Fruit fly (Drosophila melanogaster): Measurements from ENCODE around the gene Cp38.
A peak's percentile ranks its signal among the peaks of the same experiment; 100 is the strongest.

The Cp38 gene

dm6 chrX:8499151-8499550 lies 17.5 kb downstream of the Cp38 start:
- TF ChIP-seq CG7839 (tag; optimal IDR thresholded peaks at IDR 0.05) (peak; percentile 4), ara (GFP tag; IDR thresholded peaks at IDR 0.05) (0 out of 2 replicates have a peak, but pooled peaks have one; percentile 35), CG4820 (GFP tag; optimal IDR thresholded peaks at IDR 0.05) (peak; percentile 7), hkb (optimal IDR thresholded peaks at IDR 0.05) (no peak), hkb (GFP tag; IDR thresholded peaks at IDR 0.05) (0 out of 2 replicates have a peak, but pooled peaks have one; percentile 19), CG17186 (GFP tag; optimal IDR thresholded peaks at IDR 0.05) (no peak), Sox102F (GFP tag; optimal IDR thresholded peaks at IDR 0.05) (peak; percentile 45), Ada2b (GFP tag; IDR thresholded peaks at IDR 0.05) (0 out of 2 replicates have a peak, but pooled peaks have one; percentile 22), ind (GFP tag; optimal IDR thresholded peaks at IDR 0.05) (peak; percentile 3), Ets65A (GFP tag) (peak; percentile 74), HLH54F (GFP tag; optimal IDR thresholded peaks at IDR 0.05) (peak; percentile 8), E2f1 (GFP tag; IDR thresholded peaks at IDR 0.05) (0 out of 2 replicates have a peak, but pooled peaks have one; percentile 16), row (GFP tag; IDR thresholded peaks at IDR 0.05) (peak; percentile 33; the same call in 1 of the 3 replicates), dmrt99B (tag; optimal IDR thresholded peaks at IDR 0.05) (peak; percentile 14), CG32532 (GFP tag; IDR thresholded peaks at IDR 0.05) (0 out of 2 replicates have a peak, but pooled peaks have one; percentile 34), CG1233 (GFP tag; optimal IDR thresholded peaks at IDR 0.05) (no peak), zfh1 (GFP tag; IDR thresholded peaks at IDR 0.05) (peak; percentile 31; the same call in 1 of the 3 replicates), CG7786 (GFP tag; optimal IDR thresholded peaks at IDR 0.05) (peak; percentile 4), sob (GFP tag; IDR thresholded peaks at IDR 0.05) (peak; percentile 24; the same call in 1 of the 2 replicates), CG14441 (GFP tag; IDR thresholded peaks at IDR 0.05) (peak; percentile 42; the same call in 1 of the 2 replicates), Hr51 (GFP tag; optimal IDR thresholded peaks at IDR 0.05) (peak in 1 of 2 experiments; percentile 24), B-H1 (GFP tag; IDR thresholded peaks at IDR 0.05) (peak; percentile 26; the same call in 1 of the 3 replicates), Vsx1 (GFP tag; optimal IDR thresholded peaks at IDR 0.05) (no peak), CG15269 (tag; optimal IDR thresholded peaks at IDR 0.05) (peak; percentile 1), dysf (GFP tag; IDR thresholded peaks at IDR 0.05) (0 out of 3 replicates have a peak, but pooled peaks have one; percentile 29), pan (optimal IDR thresholded peaks at IDR 0.05) (no peak), pan (GFP tag; optimal IDR thresholded peaks at IDR 0.05 in 1 of 2, IDR thresholded peaks at IDR 0.05 in 1 of 2) (peak in 1 of 2 experiments; percentile 34), Xbp1 (GFP tag; optimal IDR thresholded peaks at IDR 0.05) (peak; percentile 17), CG17359 (tag; optimal IDR thresholded peaks at IDR 0.05) (peak; percentile 24), ttk (GFP tag; IDR thresholded peaks at IDR 0.05) (0 out of 2 replicates have a peak, but pooled peaks have one; percentile 25), slp2 (GFP tag; optimal IDR thresholded peaks at IDR 0.05) (peak; percentile 19), CG11504 (tag; optimal IDR thresholded peaks at IDR 0.05) (peak; percentile 35), sens (GFP tag) (peak; percentile 82), dpn (GFP tag; optimal IDR thresholded peaks at IDR 0.05) (peak; percentile 7 to 9), prd (optimal IDR thresholded peaks at IDR 0.05) (no peak), prd (GFP tag; IDR thresholded peaks at IDR 0.05) (peak; percentile 32; the same call in 1 of the 3 replicates), grn (GFP tag; optimal IDR thresholded peaks at IDR 0.05) (no peak), CG11085 (GFP tag; IDR thresholded peaks at IDR 0.05) (0 out of 2 replicates have a peak, but pooled peaks have one; percentile 35), so (GFP tag; IDR thresholded peaks at IDR 0.05) (no peak), CG2120 (GFP tag; optimal IDR thresholded peaks at IDR 0.05) (peak; percentile 29), Drgx (GFP tag; IDR thresholded peaks at IDR 0.05) (no peak), CG1024 (GFP tag; IDR thresholded peaks at IDR 0.05) (peak; percentile 31; the same call in 1 of the 2 replicates), lab (GFP tag; optimal IDR thresholded peaks at IDR 0.05) (peak; percentile 28), Nf-YA (GFP tag; IDR thresholded peaks at IDR 0.05) (peak; percentile 22; the same call in 1 of the 2 replicates), H2.0 (GFP tag; IDR thresholded peaks at IDR 0.05) (peak; percentile 24; the same call in 1 of the 2 replicates), fd96Cb (tag; optimal IDR thresholded peaks at IDR 0.05) (peak; percentile 5), gem (tag; optimal IDR thresholded peaks at IDR 0.05) (peak; percentile 12), twi (tag; optimal IDR thresholded peaks at IDR 0.05) (no peak), sug (tag; optimal IDR thresholded peaks at IDR 0.05) (no peak), CG10366 (GFP tag; IDR thresholded peaks at IDR 0.05) (peak; percentile 25; the same call in 1 of the 2 replicates), otp (GFP tag; IDR thresholded peaks at IDR 0.05) (no peak)
